Worm (Caenorhabditis elegans) whole organism, early embryonic: ENCODE measurements around the gene pcf-11.
"Not testable (repeated sequence)": the region's sequence is repeated elsewhere in the genome, so short reads cannot be mapped to it uniquely, and the experiment has no call there.

Experiments used
- B0310.2 ChIP-seq: sonication (generic microtip); optimal IDR thresholded peaks from 2 replicates; lab custom pipeline; 2016; ENCODE audit warnings: mild to moderate bottlenecking, missing genetic modification characterization, missing compliant biosample characterization
- F13C5.2 ChIP-seq: sonication (generic microtip); optimal IDR thresholded peaks from 2 replicates; lab custom pipeline; 2017; ENCODE audit warnings: mild to moderate bottlenecking, missing genetic modification characterization, inconsistent platforms, missing compliant biosample characterization
- aly-1 ChIP-seq: sonication (generic microtip); optimal IDR thresholded peaks from 2 replicates; lab custom pipeline; 2016; ENCODE audit warnings: missing genetic modification characterization, missing compliant biosample characterization
- ama-1 ChIP-seq: fragments of 150-350 bp; optimal IDR thresholded peaks from 2 replicates; lab custom pipeline; 2014
- ceh-13 ChIP-seq: fragments of 200-800 bp; sonication (Bioruptor generic); optimal IDR thresholded peaks from 2 replicates; lab custom pipeline; 2018; ENCODE audit warnings: mild to moderate bottlenecking, missing genetic modification characterization, missing compliant biosample characterization
- ceh-36 ChIP-seq: sonication (generic microtip); optimal IDR thresholded peaks from 2 replicates; lab custom pipeline; 2016; ENCODE audit warnings: missing genetic modification characterization, inconsistent platforms, missing compliant biosample characterization
- ets-7 ChIP-seq: sonication (generic microtip); optimal IDR thresholded peaks from 2 replicates; lab custom pipeline; 2016; ENCODE audit warnings: missing genotype, missing genetic modification characterization, missing compliant biosample characterization
- flt-1 ChIP-seq: fragments of 200-800 bp; sonication (Bioruptor generic); IDR thresholded peaks from 2 replicates; pipeline ENCODE4 v1.3.6; 2022; ENCODE audit warnings: missing genetic modification characterization, missing compliant biosample characterization
- hmbx-1 ChIP-seq: sonication (generic microtip); optimal IDR thresholded peaks from 2 replicates; lab custom pipeline; 2016; ENCODE audit warnings: mild to moderate bottlenecking, missing genetic modification characterization, missing compliant biosample characterization
- hmg-4 ChIP-seq: fragments of 200-800 bp; sonication (Bioruptor generic); optimal IDR thresholded peaks from 2 replicates; lab custom pipeline; 2018; ENCODE audit warnings: mild to moderate bottlenecking, missing genetic modification characterization, missing compliant biosample characterization
- hnd-1 ChIP-seq: sonication (generic microtip); optimal IDR thresholded peaks from 2 replicates; lab custom pipeline; 2016; ENCODE audit warnings: missing genetic modification characterization, missing compliant biosample characterization
- pes-1 ChIP-seq: fragments of 200-800 bp; sonication (Bioruptor generic); IDR thresholded peaks from 2 replicates; pipeline ENCODE4 v1.3.6; 2022; ENCODE audit warnings: missing genetic modification reagents, missing genetic modification characterization, missing compliant biosample characterization
- scrt-1 ChIP-seq: fragments of 200-800 bp; sonication (Bioruptor generic); IDR thresholded peaks from 2 replicates; pipeline ENCODE4 v1.3.6; 2022; ENCODE audit warnings: missing genetic modification characterization, missing compliant biosample characterization
- sea-1 ChIP-seq: fragments of 200-800 bp; sonication (Bioruptor generic); conservative IDR thresholded peaks from 2 replicates; pipeline ENCODE4 v1.3.6; 2022; ENCODE audit warnings: missing genetic modification characterization, missing compliant biosample characterization
- tbx-11 ChIP-seq: fragments of 200-800 bp; sonication (Bioruptor generic); IDR thresholded peaks from 2 replicates; pipeline ENCODE4 v1.3.6; 2022; ENCODE audit warnings: missing genetic modification characterization, missing compliant biosample characterization
- tbx-37 ChIP-seq: fragments of 200-800 bp; sonication (Bioruptor generic); conservative IDR thresholded peaks from 2 replicates; pipeline ENCODE4 v1.3.6; 2022; ENCODE audit warnings: missing genetic modification reagents, missing genetic modification characterization, missing compliant biosample characterization
- tra-4 ChIP-seq: sonication (generic microtip); optimal IDR thresholded peaks from 2 replicates; lab custom pipeline; 2017; ENCODE audit warnings: missing genetic modification characterization, missing compliant biosample characterization

The pcf-11 gene

ce11 chrIII:5055709-5056108 lies 31.0 kb downstream of the pcf-11 start, which contains the start of gene C45G9.9:
Gene C45G9.9 (minus strand): TSS chrIII:5055809.
- not testable (repeated sequence) for TF ChIP-seq ceh-36 (tag; lab: Kevin White, UChicago); ceh-13 (GFP tag; lab: Kevin White, UChicago); scrt-1 (GFP tag; lab: Robert Waterston, UW)

ce11 chrIII:5061798-5062197 lies 37.1 kb downstream of the pcf-11 start, which contains the start of gene C45G9.10:
Gene C45G9.10 (minus strand): TSS chrIII:5061898.
- TF ChIP-seq ama-1 (no peak), ets-7 (tag; lab: Kevin White, UChicago) (no peak), hnd-1 (tag; lab: Kevin White, UChicago) (no peak), pes-1 (GFP tag; lab: Robert Waterston, UW) (no peak), flt-1 (GFP tag; lab: Robert Waterston, UW) (no peak), tra-4 (tag; lab: Kevin White, UChicago) (no peak), ceh-13 (GFP tag; lab: Kevin White, UChicago) (no peak), scrt-1 (GFP tag; lab: Robert Waterston, UW) (no peak), B0310.2 (tag; lab: Kevin White, UChicago) (no peak), tbx-11 (GFP tag; lab: Robert Waterston, UW) (no peak), F13C5.2 (tag; lab: Kevin White, UChicago) (no peak), tbx-37 (GFP tag; lab: Robert Waterston, UW) (no peak), hmbx-1 (no peak), hmg-4 (GFP tag; lab: Kevin White, UChicago) (no peak), sea-1 (GFP tag; lab: Robert Waterston, UW) (no peak), aly-1 (no peak), ceh-36 (tag; lab: Kevin White, UChicago) (no peak)

DNA sequence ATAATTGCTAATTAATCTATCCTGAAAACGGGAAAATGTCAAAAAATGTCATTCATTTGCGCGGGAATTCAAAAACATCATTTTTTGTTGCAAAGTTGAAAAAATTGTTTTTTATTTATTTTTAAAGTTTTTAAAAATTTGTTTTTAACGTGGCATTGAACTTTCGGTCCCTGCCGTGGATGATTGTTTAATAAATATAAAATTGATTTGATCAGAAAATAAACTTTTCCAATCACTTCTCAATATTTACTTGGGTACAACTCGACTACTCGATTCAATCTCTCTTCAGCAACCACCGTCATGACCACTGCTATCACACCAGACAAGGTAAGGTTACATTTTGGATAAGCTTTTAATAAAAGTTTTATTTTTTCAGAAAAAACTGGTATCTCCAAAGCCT lies 37.7 kb downstream of the pcf-11 start, which contains the start of gene C45G9.4:
Gene C45G9.4, plus strand, starts transcription at position 301 of the 400 bp plus-strand sequence.
- TF ChIP-seq sea-1, flt-1, pes-1 (GFP tag; lab: Robert Waterston, UW): not testable (repeated sequence)

- peak; percentile 59 for TF ChIP-seq F13C5.2 (tag; lab: Kevin White, UChicago)
- peak; percentile 82; the same call in 1 of the 2 replicates for TF ChIP-seq tbx-37 (GFP tag; lab: Robert Waterston, UW)
- TF ChIP-seq sea-1 (GFP tag; lab: Robert Waterston, UW): no peak
- 0 out of 2 replicates have a peak, but pooled peaks have one; percentile 21 for TF ChIP-seq flt-1 (GFP tag; lab: Robert Waterston, UW)
- TF ChIP-seq tbx-11 (GFP tag; lab: Robert Waterston, UW): no peak
Measured at ce11 chrIII:5068675-5069233, 44.0 kb downstream of the pcf-11 start, which contains the start of the genes C45G9.11 and C45G9.2. Gene C45G9.11 (minus strand): TSS chrIII:5068725. Gene C45G9.2 (plus strand): TSS chrIII:5069066.

DNA sequence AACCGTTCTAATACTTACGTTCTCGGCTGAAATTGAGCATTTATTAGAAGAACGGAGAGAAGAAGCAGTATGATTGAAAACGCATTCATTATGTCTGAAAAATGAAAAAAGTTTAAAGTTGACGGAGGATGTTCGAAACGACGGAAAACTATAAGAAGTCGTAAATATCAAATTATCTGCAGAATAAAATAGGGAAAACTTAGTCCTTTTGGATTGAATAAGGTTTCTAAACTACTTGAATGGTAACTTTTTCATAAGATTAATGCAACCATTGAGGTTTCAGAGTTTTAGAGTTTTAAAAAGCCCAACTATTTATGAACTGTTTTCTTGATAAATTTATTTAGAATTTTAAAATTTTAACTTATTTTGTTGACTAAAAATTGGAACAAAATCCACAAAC lies 46.8 kb downstream of the pcf-11 start, which contains the start of gene C45G9.12:
Gene C45G9.12, minus strand, starts transcription at position 101 of the 400 bp plus-strand sequence.
- TF ChIP-seq scrt-1 (GFP tag; lab: Robert Waterston, UW): no peak
- TF ChIP-seq flt-1 (GFP tag; lab: Robert Waterston, UW): no peak
- no peak for TF ChIP-seq tbx-11 (GFP tag; lab: Robert Waterston, UW)
- no peak for TF ChIP-seq sea-1 (GFP tag; lab: Robert Waterston, UW)
- no peak for TF ChIP-seq hmbx-1

DNA sequence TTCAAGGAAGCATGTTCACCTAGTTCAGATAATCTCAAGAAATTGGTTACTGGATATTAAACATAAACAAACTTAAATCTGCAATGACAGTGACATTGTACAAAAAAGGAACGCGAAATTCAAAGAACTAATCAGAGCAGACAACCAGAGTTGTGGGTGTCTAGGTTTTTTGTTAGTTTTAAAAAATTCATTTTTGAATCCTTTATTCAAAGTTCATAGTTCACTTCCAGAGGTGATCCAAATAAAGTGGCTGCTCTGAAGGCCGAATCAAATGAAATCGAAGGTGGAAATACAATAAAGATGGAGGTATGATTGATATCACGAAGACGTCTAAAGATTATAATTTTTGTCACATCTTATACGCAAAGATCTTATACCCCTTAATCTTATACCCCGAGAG lies 49.7 kb downstream of the pcf-11 start, which contains the start of gene ttbk-6:
Gene ttbk-6, plus strand, starts transcription at position 301 of the 400 bp plus-strand sequence.
- TF ChIP-seq ceh-13 (GFP tag; lab: Kevin White, UChicago) (no peak), hnd-1 (tag; lab: Kevin White, UChicago) (no peak), tbx-37 (GFP tag; lab: Robert Waterston, UW) (no peak), hmg-4 (GFP tag; lab: Kevin White, UChicago) (no peak)

DNA sequence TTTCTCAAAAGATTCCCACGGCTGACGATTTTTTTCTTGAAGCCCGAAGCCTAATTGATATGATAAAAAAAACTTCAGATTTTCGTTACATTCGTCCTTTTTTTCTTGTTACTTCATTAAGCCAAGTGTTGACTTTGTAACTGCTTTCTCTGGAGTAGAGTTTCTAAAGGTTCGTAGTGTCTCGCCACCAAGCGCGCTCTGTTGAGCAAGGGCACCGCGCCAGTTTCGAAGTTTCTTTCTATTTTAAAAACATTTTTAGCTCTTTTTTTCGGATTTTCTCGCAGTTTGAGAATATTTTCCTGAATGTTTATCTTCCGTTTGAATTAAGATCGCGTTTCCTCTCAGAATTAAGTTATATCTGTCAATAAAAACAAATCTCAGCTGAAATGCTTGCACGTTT lies 51.9 kb downstream of the pcf-11 start:
- no peak for TF ChIP-seq sea-1 (GFP tag; lab: Robert Waterston, UW)
- TF ChIP-seq hmg-4 (GFP tag; lab: Kevin White, UChicago): no peak
- TF ChIP-seq scrt-1 (GFP tag; lab: Robert Waterston, UW): no peak
- TF ChIP-seq tbx-11 (GFP tag; lab: Robert Waterston, UW): no peak
- TF ChIP-seq ets-7 (tag; lab: Kevin White, UChicago): no peak
- no peak for TF ChIP-seq hmbx-1
- TF ChIP-seq flt-1 (GFP tag; lab: Robert Waterston, UW): no peak
- no peak for TF ChIP-seq tra-4 (tag; lab: Kevin White, UChicago)

- TF ChIP-seq ama-1 (no peak), sea-1 (GFP tag; lab: Robert Waterston, UW) (no peak), hmbx-1 (no peak)
Measured at ce11 chrIII:5077150-5077814, 52.6 kb downstream of the pcf-11 start, which contains the start of gene alh-1. Gene alh-1 (plus strand): TSS chrIII:5077764.
